Worm (Caenorhabditis elegans) whole organism, L4 larva: ENCODE results near the gene set-8.

ENCODE experiments used
- D1046.2 ChIP-seq: fragments of 200-800 bp; sonication (Bioruptor generic); IDR thresholded peaks from 2 replicates; pipeline ENCODE4 v1.3.6; 2022; ENCODE audit warnings: missing genetic modification characterization, missing compliant biosample characterization
- F10B5.3 ChIP-seq: sonication (generic microtip); optimal IDR thresholded peaks from 2 replicates; lab custom pipeline; 2016; ENCODE audit warnings: mild to moderate bottlenecking, missing genetic modification characterization, missing compliant biosample characterization
- F26F4.8 ChIP-seq: fragments of 200-800 bp; sonication (Bioruptor generic); conservative IDR thresholded peaks from 2 replicates; pipeline ENCODE4 v1.3.6; 2022; ENCODE audit warnings: missing genetic modification characterization, missing compliant biosample characterization
- F37D6.2 ChIP-seq: sonication (generic microtip); optimal IDR thresholded peaks from 2 replicates; lab custom pipeline; 2016; ENCODE audit warnings: mild to moderate bottlenecking, missing genetic modification characterization, missing compliant biosample characterization
- F44E2.7 ChIP-seq: fragments of 200-800 bp; sonication (Bioruptor generic); IDR thresholded peaks from 2 replicates; pipeline ENCODE4 v2.1.2; 2022; ENCODE audit warnings: missing genetic modification characterization, missing compliant biosample characterization
- F49E8.2 ChIP-seq: sonication (generic microtip); optimal IDR thresholded peaks from 2 replicates; lab custom pipeline; 2016; ENCODE audit warnings: missing compliant biosample characterization, mild to moderate bottlenecking, missing genetic modification characterization, borderline replicate concordance
- T26A8.4 ChIP-seq: fragments of 200-800 bp; sonication (Bioruptor generic); IDR thresholded peaks from 2 replicates; pipeline ENCODE4 v1.3.6; 2022; ENCODE audit warnings: missing genetic modification characterization, missing compliant biosample characterization
- Y75B8A.6 ChIP-seq: fragments of 200-800 bp; sonication (Bioruptor generic); IDR thresholded peaks from 2 replicates; pipeline ENCODE4 v1.3.6; 2022; ENCODE audit warnings: missing genetic modification reagents, missing genetic modification characterization, missing compliant biosample characterization
- aha-1 ChIP-seq: fragments of 150-350 bp; peaks from one replicate; lab custom pipeline; 2014; ENCODE audit warnings: missing biosample characterization, missing genetic modification characterization
- arid-1 ChIP-seq: fragments of 200-800 bp; sonication (Bioruptor generic); conservative IDR thresholded peaks from 2 replicates; pipeline ENCODE4 v1.3.6; 2022; ENCODE audit warnings: missing genetic modification reagents, missing genetic modification characterization, missing compliant biosample characterization
- attf-4 ChIP-seq: sonication (generic microtip); optimal IDR thresholded peaks from 3 replicates; lab custom pipeline; 2017; ENCODE audit warnings: missing biosample characterization, missing genetic modification characterization
- ceh-32 ChIP-seq: sonication (generic microtip); optimal IDR thresholded peaks from 2 replicates; lab custom pipeline; 2016; ENCODE audit warnings: mild to moderate bottlenecking, missing genetic modification characterization, missing compliant biosample characterization; ENCODE audit not compliant: poor library complexity
- ceh-62 ChIP-seq: sonication (generic microtip); optimal IDR thresholded peaks from 2 replicates; lab custom pipeline; 2017; ENCODE audit warnings: missing biosample characterization, missing genetic modification characterization
- daf-12 ChIP-seq: fragments of 150-350 bp; optimal IDR thresholded peaks from 2 replicates; lab custom pipeline; 2014; ENCODE audit warnings: missing biosample characterization, missing genetic modification reagents, missing genetic modification characterization
- dmd-6 ChIP-seq: fragments of 200-800 bp; sonication (Bioruptor generic); IDR thresholded peaks from 2 replicates; pipeline ENCODE4 v1.3.6; 2022; ENCODE audit warnings: missing genetic modification reagents, missing genetic modification characterization, missing compliant biosample characterization
- egl-27 ChIP-seq: sonication (generic microtip); optimal IDR thresholded peaks from 3 replicates; lab custom pipeline; 2017; ENCODE audit warnings: missing biosample characterization, missing genetic modification reagents, missing genetic modification characterization
- egl-43 ChIP-seq: fragments of 200-800 bp; sonication (Bioruptor generic); IDR thresholded peaks from 2 replicates; pipeline ENCODE4 v1.3.6; 2022; ENCODE audit warnings: missing genetic modification reagents, missing genetic modification characterization, missing compliant biosample characterization
- gei-8 ChIP-seq: fragments of 200-800 bp; sonication (Bioruptor generic); optimal IDR thresholded peaks from 2 replicates; lab custom pipeline; 2018; ENCODE audit warnings: mild to moderate bottlenecking, missing genetic modification characterization, missing compliant biosample characterization
- hlh-11 ChIP-seq: fragments of 200-800 bp; sonication (Bioruptor generic); optimal IDR thresholded peaks from 2 replicates; lab custom pipeline; 2018; ENCODE audit warnings: mild to moderate bottlenecking, missing genetic modification characterization, missing compliant biosample characterization
- hlh-30 ChIP-seq: sonication (generic microtip); optimal IDR thresholded peaks from 2 replicates; lab custom pipeline; 2017; ENCODE audit warnings: antibody characterized with exemption, mild to moderate bottlenecking, missing genetic modification characterization, missing compliant biosample characterization; ENCODE audit not compliant: insufficient read depth
- jun-1 ChIP-seq: fragments of 150-350 bp; optimal IDR thresholded peaks from 2 replicates; lab custom pipeline; 2014; ENCODE audit warnings: missing biosample characterization, missing genetic modification reagents, missing genetic modification characterization
- lin-13 ChIP-seq: fragments of 150-350 bp; optimal IDR thresholded peaks from 2 replicates; lab custom pipeline; 2014; ENCODE audit warnings: missing biosample characterization, missing genetic modification reagents, missing genetic modification characterization
- lin-38 ChIP-seq: fragments of 200-800 bp; sonication (Bioruptor generic); IDR thresholded peaks from 2 replicates; pipeline ENCODE4 v1.3.6; 2022; ENCODE audit warnings: missing genetic modification reagents, missing genetic modification characterization, missing compliant biosample characterization
- lir-3 ChIP-seq: sonication (generic microtip); optimal IDR thresholded peaks from 2 replicates; lab custom pipeline; 2016; ENCODE audit warnings: mild to moderate bottlenecking, missing genetic modification characterization, missing compliant biosample characterization
- madf-5 ChIP-seq, 2 experiments: fragments of 200-800 bp; sonication (Bioruptor generic); IDR thresholded peaks; 2 replicates each; pipeline ENCODE4 v1.3.6; 2022; ENCODE audit warnings: missing compliant biosample characterization in 2 of 2, missing genetic modification characterization in 2 of 2
- mep-1 ChIP-seq: fragments of 150-350 bp; sonication (generic microtip); optimal IDR thresholded peaks from 3 replicates; lab custom pipeline; 2014; ENCODE audit warnings: missing biosample characterization, missing genetic modification characterization
- mxl-3 ChIP-seq: fragments of 200-800 bp; sonication (Bioruptor generic); optimal IDR thresholded peaks from 2 replicates; lab custom pipeline; 2018; ENCODE audit warnings: mild to moderate bottlenecking, missing genetic modification characterization, missing compliant biosample characterization
- nhr-102 ChIP-seq: sonication (generic microtip); optimal IDR thresholded peaks from 2 replicates; lab custom pipeline; 2016; ENCODE audit warnings: mild to moderate bottlenecking, missing genetic modification characterization, moderate library complexity, missing compliant biosample characterization
- nhr-237 ChIP-seq: sonication (generic microtip); optimal IDR thresholded peaks from 2 replicates; lab custom pipeline; 2017; ENCODE audit warnings: missing biosample characterization, missing genetic modification characterization
- nhr-28 ChIP-seq: fragments of 150-350 bp; optimal IDR thresholded peaks from 2 replicates; lab custom pipeline; 2014; ENCODE audit warnings: missing biosample characterization, missing genetic modification characterization
- nhr-41 ChIP-seq: fragments of 200-800 bp; sonication (Bioruptor generic); IDR thresholded peaks from 2 replicates; pipeline ENCODE4 v1.3.6; 2022; ENCODE audit warnings: missing genetic modification reagents, missing genetic modification characterization, missing compliant biosample characterization
- nhr-42 ChIP-seq: fragments of 200-800 bp; sonication (Bioruptor generic); IDR thresholded peaks from 2 replicates; pipeline ENCODE4 v1.3.6; 2022; ENCODE audit warnings: missing genetic modification characterization, missing compliant biosample characterization
- nhr-48 ChIP-seq: sonication (generic microtip); optimal IDR thresholded peaks from 2 replicates; lab custom pipeline; 2016; ENCODE audit warnings: mild to moderate bottlenecking, missing genetic modification characterization, missing compliant biosample characterization
- nhr-76 ChIP-seq: fragments of 150-350 bp; optimal IDR thresholded peaks from 2 replicates; lab custom pipeline; 2014; ENCODE audit warnings: missing biosample characterization, missing genetic modification characterization
- rbr-2 ChIP-seq: sonication (generic microtip); optimal IDR thresholded peaks from 2 replicates; lab custom pipeline; 2016; ENCODE audit warnings: missing genotype, missing genetic modification characterization, missing compliant biosample characterization
- saeg-2 ChIP-seq: fragments of 200-800 bp; sonication (Bioruptor generic); IDR thresholded peaks from 2 replicates; pipeline ENCODE4 v1.3.6; 2022; ENCODE audit warnings: missing genetic modification reagents, missing genetic modification characterization, missing compliant biosample characterization
- snpc-4 ChIP-seq: fragments of 150-350 bp; optimal IDR thresholded peaks from 2 replicates; lab custom pipeline; 2014; ENCODE audit warnings: missing biosample characterization, missing genetic modification characterization
- spr-3 ChIP-seq: fragments of 200-800 bp; sonication (Bioruptor generic); optimal IDR thresholded peaks from 2 replicates; lab custom pipeline; 2018; ENCODE audit warnings: mild to moderate bottlenecking, missing genetic modification characterization, missing compliant biosample characterization
- tra-1 ChIP-seq: fragments of 200-800 bp; sonication (Bioruptor generic); IDR thresholded peaks from 2 replicates; pipeline ENCODE4 v1.3.6; 2022; ENCODE audit warnings: missing genetic modification reagents, missing genetic modification characterization, missing compliant biosample characterization
- unc-130 ChIP-seq: sonication (generic microtip); optimal IDR thresholded peaks from 2 replicates; lab custom pipeline; 2016; ENCODE audit warnings: missing genetic modification reagents, missing genetic modification characterization, missing compliant biosample characterization
- unc-39 ChIP-seq: sonication (generic microtip); optimal IDR thresholded peaks from 2 replicates; lab custom pipeline; 2017; ENCODE audit warnings: missing biosample characterization, missing genetic modification characterization
- unc-62 ChIP-seq, 3 experiments: fragments of 150-350 bp in 1 of 3; sonication (generic microtip); optimal IDR thresholded peaks in 2 of 3; peaks in 1 of 3; 1 replicate in 1 of 3; 2 replicates in 2 of 3; lab custom pipeline; 2014 to 2017; ENCODE audit warnings: missing biosample characterization in 3 of 3, missing genetic modification characterization in 3 of 3, missing genetic modification reagents in 3 of 3, missing genotype in 1 of 3
- vab-7 ChIP-seq: fragments of 200-800 bp; sonication (Bioruptor generic); IDR thresholded peaks from 2 replicates; pipeline ENCODE4 v1.3.6; 2022; ENCODE audit warnings: missing genetic modification reagents, missing genetic modification characterization, missing compliant biosample characterization
- zag-1 ChIP-seq: fragments of 150-350 bp; optimal IDR thresholded peaks from 2 replicates; lab custom pipeline; 2014; ENCODE audit warnings: missing biosample characterization, missing genetic modification characterization
- zfp-2 ChIP-seq: sonication (generic microtip); optimal IDR thresholded peaks from 2 replicates; lab custom pipeline; 2016; ENCODE audit warnings: mild to moderate bottlenecking, missing genetic modification characterization, missing compliant biosample characterization
- zfp-3 ChIP-seq: fragments of 200-800 bp; sonication (Bioruptor generic); conservative IDR thresholded peaks from 2 replicates; pipeline ENCODE4 v1.3.6; 2022; ENCODE audit warnings: missing genetic modification reagents, missing genetic modification characterization, missing compliant biosample characterization
- zip-11 ChIP-seq: fragments of 200-800 bp; sonication (Bioruptor generic); IDR thresholded peaks from 2 replicates; pipeline ENCODE4 v1.3.6; 2022; ENCODE audit warnings: missing genetic modification characterization, missing compliant biosample characterization
- zip-2 ChIP-seq: fragments of 150-350 bp; optimal IDR thresholded peaks from 2 replicates; lab custom pipeline; 2014; ENCODE audit warnings: missing biosample characterization, missing genetic modification characterization
- ztf-11 ChIP-seq: fragments of 150-350 bp; optimal IDR thresholded peaks from 2 replicates; lab custom pipeline; 2014; ENCODE audit warnings: missing biosample characterization, missing genetic modification characterization

set-8 gene

DNA sequence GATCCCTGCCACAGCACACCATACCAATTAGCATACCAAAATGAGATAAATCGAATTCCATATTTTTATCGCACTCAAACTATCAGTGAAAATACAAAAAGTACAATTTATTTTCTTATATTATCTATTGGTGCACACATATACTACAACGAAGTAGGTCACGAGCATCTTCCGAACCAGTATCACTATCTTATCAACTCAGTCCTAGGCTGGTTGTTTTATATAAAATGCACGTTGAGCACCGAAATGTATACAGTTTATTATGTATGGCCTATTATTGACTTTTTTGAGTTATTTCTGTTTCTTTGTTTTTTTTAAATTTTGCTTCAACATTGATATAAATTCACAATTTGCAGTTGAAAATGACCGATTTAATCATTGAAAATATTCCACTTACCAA is 30.8 kb upstream of the set-8 start, which contains the start of gene C29F7.2 (continued):
- TF ChIP-seq ceh-32 (tag; lab: Kevin White, UChicago) (no peak), nhr-28 (peak; percentile 97), nhr-41 (GFP tag; lab: Robert Waterston, UW) (no peak), zip-2 (tag; lab: Kevin White, UChicago) (no peak), hlh-11 (tag; lab: Kevin White, UChicago) (peak; percentile 53), unc-39 (tag; lab: Kevin White, UChicago) (no peak), mep-1 (tag; lab: Kevin White, UChicago) (peak; percentile 27), zfp-3 (no peak), lin-13 (no peak), unc-130 (GFP tag; lab: Kevin White, UChicago) (no peak), egl-43 (GFP tag; lab: Robert Waterston, UW) (no peak), nhr-48 (peak; percentile 31), daf-12 (tag; lab: Kevin White, UChicago) (no peak), unc-62 (GFP tag; optimal IDR thresholded peaks at IDR 0.05 in 1 of 2; lab: Kevin White, UChicago) (peak in 1 of 2 experiments; percentile 61), unc-62 (tag; optimal IDR thresholded peaks at IDR 0.05; lab: Kevin White, UChicago) (no peak), dmd-6 (GFP tag; lab: Robert Waterston, UW) (peak; percentile 48; the same call in 1 of the 2 replicates), hlh-30 (peak; percentile 10), snpc-4 (no peak), vab-7 (GFP tag; lab: Robert Waterston, UW) (no peak), madf-5 (GFP tag; IDR thresholded peaks at IDR 0.05; lab: Robert Waterston, UW) (no peak), nhr-42 (no peak), nhr-237 (no peak), nhr-102 (tag; lab: Kevin White, UChicago) (peak; percentile 1)

DNA sequence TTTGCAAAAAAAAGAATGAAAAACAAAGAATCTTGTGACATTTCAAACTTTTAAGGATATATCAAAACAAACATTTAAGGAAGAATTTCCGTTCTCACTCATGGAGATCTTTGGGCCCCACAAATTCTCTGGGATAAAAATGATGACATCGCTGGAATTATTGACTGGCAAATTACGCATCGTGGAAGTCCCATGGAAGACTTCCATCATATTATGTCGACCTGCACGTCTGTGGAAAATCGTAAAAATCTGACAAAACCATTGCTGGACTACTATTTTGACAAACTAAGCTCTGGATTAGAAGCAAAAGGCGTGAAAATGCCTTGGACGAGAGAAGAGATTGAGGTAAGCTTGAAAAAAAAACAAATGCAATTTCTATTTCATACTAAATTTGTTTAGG is 29.0 kb upstream of the set-8 start:
- TF ChIP-seq F49E8.2 (tag; lab: Kevin White, UChicago), result no peak
- peak; percentile 93 for TF ChIP-seq aha-1

DNA sequence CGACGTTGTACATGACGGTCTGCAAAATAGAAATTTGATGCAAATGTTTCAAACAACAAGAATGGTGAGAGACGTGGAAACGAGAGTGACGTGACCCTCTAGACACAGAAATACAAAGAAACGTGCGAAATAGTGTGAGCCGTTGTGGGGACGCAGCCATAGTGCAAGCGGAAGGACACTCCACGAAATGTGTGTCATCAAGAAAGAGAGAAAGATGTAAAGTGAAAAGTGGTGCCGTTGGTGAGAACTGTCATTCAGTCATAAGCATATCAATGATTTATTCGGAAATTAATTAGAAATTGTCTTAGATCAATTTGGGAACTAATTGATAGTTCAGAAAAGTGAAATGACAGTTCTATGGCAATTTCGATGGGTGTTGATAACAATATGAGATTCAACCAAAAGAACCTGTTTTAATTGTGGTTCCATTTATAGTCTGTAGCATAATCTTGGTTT is 26.6 kb upstream of the set-8 start, which contains the start of gene C29F7.3:
Gene C29F7.3, minus strand, starts transcription at position 51 of the 456 bp plus-strand sequence.
- no peak for TF ChIP-seq rbr-2
- no peak for TF ChIP-seq zfp-2
- peak; percentile 9 for TF ChIP-seq mep-1 (tag; lab: Kevin White, UChicago)
- no peak for TF ChIP-seq nhr-41 (GFP tag; lab: Robert Waterston, UW)
- no peak for TF ChIP-seq egl-27 (tag; lab: Kevin White, UChicago)
- peak; percentile 98 for TF ChIP-seq tra-1 (GFP tag; lab: Robert Waterston, UW)
- TF ChIP-seq D1046.2 (GFP tag; lab: Robert Waterston, UW), result no peak
- TF ChIP-seq nhr-76, result no peak
- TF ChIP-seq ceh-62, result no peak
- no peak for TF ChIP-seq nhr-237
- no peak for TF ChIP-seq zag-1 (tag; lab: Kevin White, UChicago)
- TF ChIP-seq F37D6.2 (tag; lab: Kevin White, UChicago), result no peak
- TF ChIP-seq mxl-3 (GFP tag; lab: Kevin White, UChicago), result peak; percentile 11
- no peak for TF ChIP-seq Y75B8A.6 (GFP tag; lab: Robert Waterston, UW)
- no peak for TF ChIP-seq F10B5.3 (tag; lab: Kevin White, UChicago)
- no peak for TF ChIP-seq spr-3 (GFP tag; lab: Kevin White, UChicago)
- TF ChIP-seq lir-3 (tag; lab: Kevin White, UChicago), result no peak
- no peak for TF ChIP-seq arid-1 (GFP tag; lab: Robert Waterston, UW)
- no peak for TF ChIP-seq ztf-11
- no peak for TF ChIP-seq ceh-32 (tag; lab: Kevin White, UChicago)
- no peak for TF ChIP-seq nhr-102 (tag; lab: Kevin White, UChicago)
- peak; percentile 9 for TF ChIP-seq gei-8 (GFP tag; lab: Kevin White, UChicago)
- TF ChIP-seq jun-1, result no peak
- no peak for TF ChIP-seq F44E2.7 (GFP tag; lab: Robert Waterston, UW)
- TF ChIP-seq zip-11 (GFP tag; lab: Robert Waterston, UW), result no peak
- no peak for TF ChIP-seq T26A8.4 (GFP tag; lab: Robert Waterston, UW)
- TF ChIP-seq attf-4 (tag; lab: Kevin White, UChicago), result no peak
- no peak for TF ChIP-seq F26F4.8 (GFP tag; lab: Robert Waterston, UW)
- TF ChIP-seq vab-7 (GFP tag; lab: Robert Waterston, UW), result no peak
- no peak for TF ChIP-seq saeg-2
- peak; percentile 56 for TF ChIP-seq hlh-11 (tag; lab: Kevin White, UChicago)
- TF ChIP-seq lin-38, result no peak
